Fruit fly (Drosophila melanogaster): ENCODE data around the gene CG34025.
A peak's percentile ranks its signal among the peaks of the same experiment; 100 is the strongest.

The CG34025 gene

DNA sequence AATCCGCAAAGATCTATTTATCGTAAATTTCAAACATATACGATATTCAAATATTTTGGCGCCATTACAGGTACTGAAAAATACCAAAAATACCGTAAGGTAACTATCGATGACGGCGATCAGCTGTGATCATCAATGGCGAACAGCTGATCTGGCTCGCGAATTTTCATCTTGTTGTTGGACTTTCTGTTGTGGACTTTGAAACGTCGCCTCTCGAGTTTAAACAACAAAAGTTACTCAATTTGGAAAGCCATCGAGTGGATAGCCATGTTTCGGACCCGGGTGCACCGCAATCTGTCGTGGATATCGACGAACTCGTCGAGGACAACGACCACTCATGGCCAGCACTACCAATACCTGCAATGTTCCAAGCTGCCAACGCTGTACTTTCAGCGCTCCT, 20.0 kb upstream of the CG34025 start, which contains the start of gene CPT2 (continued):
- no peak for TF ChIP-seq Six4 (GFP tag; optimal IDR thresholded peaks at IDR 0.05)
- no peak for TF ChIP-seq Oaz (GFP tag; IDR thresholded peaks at IDR 0.05)
- no peak for TF ChIP-seq Mad (GFP tag; optimal IDR thresholded peaks at IDR 0.05)
- TF ChIP-seq Mes4 (GFP tag; optimal IDR thresholded peaks at IDR 0.05) = no peak
- TF ChIP-seq NC2β (GFP tag; optimal IDR thresholded peaks at IDR 0.05) = no peak
- TF ChIP-seq CG4854 (GFP tag; optimal IDR thresholded peaks at IDR 0.05) = no peak
- TF ChIP-seq Taf1 (GFP tag; IDR thresholded peaks at IDR 0.05) = no peak
- TF ChIP-seq CTCF (GFP tag; optimal IDR thresholded peaks at IDR 0.05) = no peak
- no peak for TF ChIP-seq toy (GFP tag; IDR thresholded peaks at IDR 0.05)
- no peak for TF ChIP-seq Asciz (GFP tag; optimal IDR thresholded peaks at IDR 0.05)
- no peak for TF ChIP-seq CG12391 (tag; optimal IDR thresholded peaks at IDR 0.05)
- TF ChIP-seq CG10654 (GFP tag; optimal IDR thresholded peaks at IDR 0.05) = no peak
- no peak for TF ChIP-seq prd (optimal IDR thresholded peaks at IDR 0.05)
- no peak for TF ChIP-seq prd (GFP tag; IDR thresholded peaks at IDR 0.05)
- TF ChIP-seq CG2116 (GFP tag; optimal IDR thresholded peaks at IDR 0.05) = no peak
- TF ChIP-seq Ssrp (tag; optimal IDR thresholded peaks at IDR 0.05) = no peak
- TF ChIP-seq Poxn (GFP tag; IDR thresholded peaks at IDR 0.05) = no peak
- peak; percentile 68; the same call in 1 of the 2 replicates for TF ChIP-seq sna (GFP tag; IDR thresholded peaks at IDR 0.05; ENCODE audit: partially characterized antibody)
- TF ChIP-seq CG1647 (GFP tag; optimal IDR thresholded peaks at IDR 0.05) = no peak
- TF ChIP-seq stwl (tag; optimal IDR thresholded peaks at IDR 0.05) = peak; percentile 51
- no peak for TF ChIP-seq CG17328 (GFP tag; IDR thresholded peaks at IDR 0.05)
- no peak for TF ChIP-seq emc (GFP tag; optimal IDR thresholded peaks at IDR 0.05)
- TF ChIP-seq CG8290 (GFP tag; optimal IDR thresholded peaks at IDR 0.05) = no peak
- TF ChIP-seq CG8290 (tag; optimal IDR thresholded peaks at IDR 0.05) = no peak
- no peak for TF ChIP-seq Sox100B (GFP tag; optimal IDR thresholded peaks at IDR 0.05)
- peak; percentile 90 for TF ChIP-seq E2f2 (GFP tag; IDR thresholded peaks at IDR 0.05)
- no peak for TF ChIP-seq hkb (optimal IDR thresholded peaks at IDR 0.05)
- TF ChIP-seq hkb (GFP tag; IDR thresholded peaks at IDR 0.05) = no peak
- no peak for TF ChIP-seq Med (GFP tag)
- TF ChIP-seq CG15514 (GFP tag; optimal IDR thresholded peaks at IDR 0.05) = peak; percentile 76
- no peak for TF ChIP-seq CG7839 (tag; optimal IDR thresholded peaks at IDR 0.05)
- no peak for TF ChIP-seq CG11504 (tag; optimal IDR thresholded peaks at IDR 0.05)
- peak; percentile 74 for TF ChIP-seq CG6791 (GFP tag; IDR thresholded peaks at IDR 0.05; ENCODE audit: partially characterized antibody)
- no peak for TF ChIP-seq Nf-YA (GFP tag; IDR thresholded peaks at IDR 0.05)
- TF ChIP-seq chinmo (GFP tag; IDR thresholded peaks at IDR 0.05; ENCODE audit: partially characterized antibody) = 0 out of 4 replicates have a peak, but pooled peaks have one; percentile 33
- no peak for TF ChIP-seq dmrt11E (tag; optimal IDR thresholded peaks at IDR 0.05)
- no peak for TF ChIP-seq shn (GFP tag; optimal IDR thresholded peaks at IDR 0.05)
- no peak for TF ChIP-seq fd64A (GFP tag; optimal IDR thresholded peaks at IDR 0.05)
- peak; percentile 87 for TF ChIP-seq CG34224 (GFP tag; IDR thresholded peaks at IDR 0.05; ENCODE audit: partially characterized antibody)
- TF ChIP-seq pum (GFP tag; optimal IDR thresholded peaks at IDR 0.05) = no peak
- no peak for TF ChIP-seq CG3281 (GFP tag; optimal IDR thresholded peaks at IDR 0.05)
- TF ChIP-seq CG11696 (GFP tag; IDR thresholded peaks at IDR 0.05) = no peak
- TF ChIP-seq Atf6 (GFP tag; IDR thresholded peaks at IDR 0.05) = no peak
- peak; percentile 45; the same call in 2 of the 3 replicates for TF ChIP-seq Opbp (GFP tag; IDR thresholded peaks at IDR 0.05; ENCODE audit: partially characterized antibody)
- TF ChIP-seq insv (GFP tag; optimal IDR thresholded peaks at IDR 0.05) = no peak
- no peak for TF ChIP-seq z (GFP tag; IDR thresholded peaks at IDR 0.05)
- TF ChIP-seq dmrt99B (tag; optimal IDR thresholded peaks at IDR 0.05) = no peak
- TF ChIP-seq caup (GFP tag; optimal IDR thresholded peaks at IDR 0.05; ENCODE audit: severe bottlenecking) = no peak
- no peak for TF ChIP-seq al (GFP tag; IDR thresholded peaks at IDR 0.05)
- TF ChIP-seq CG11695 (GFP tag; IDR thresholded peaks at IDR 0.05) = no peak
- no peak for TF ChIP-seq CG7928 (GFP tag; optimal IDR thresholded peaks at IDR 0.05)
- no peak for TF ChIP-seq wdn (GFP tag; IDR thresholded peaks at IDR 0.05)
- TF ChIP-seq NC2α (GFP tag; optimal IDR thresholded peaks at IDR 0.05) = no peak
